Fruit fly (Drosophila melanogaster) whole organism, embryonic: Measurements from ENCODE around the gene Zir.

ENCODE experiments used
- Ada2b ChIP-seq: fragments of 200-800 bp; sonication (Bioruptor generic); IDR thresholded peaks from 2 replicates; pipeline ENCODE4 v1.3.6; 2022; ENCODE audit warnings: missing biosample characterization, missing genetic modification characterization
- Atf6 ChIP-seq: fragments of 200-800 bp; sonication (Bioruptor generic); IDR thresholded peaks from 2 replicates; pipeline ENCODE4 v1.3.6; 2022; ENCODE audit warnings: missing biosample characterization, missing genetic modification characterization
- CG10543 ChIP-seq: fragments of 200-800 bp; sonication (Bioruptor generic); optimal IDR thresholded peaks from 3 replicates; lab custom pipeline; 2017; ENCODE audit warnings: missing biosample characterization, mild to moderate bottlenecking, missing genetic modification characterization, moderate library complexity
- CG11093 ChIP-seq: fragments of 200-800 bp; sonication (Bioruptor generic); IDR thresholded peaks from 3 replicates; pipeline ENCODE4 v1.3.6; 2022; ENCODE audit warnings: missing biosample characterization, missing genetic modification characterization
- CG12071 ChIP-seq: fragments of 200-800 bp; sonication (Bioruptor generic); optimal IDR thresholded peaks from 3 replicates; lab custom pipeline; 2018; ENCODE audit warnings: missing biosample characterization, mild to moderate bottlenecking, missing genetic modification characterization
- CG12769 ChIP-seq: fragments of 200-800 bp; sonication (Bioruptor generic); optimal IDR thresholded peaks from 2 replicates; lab custom pipeline; 2019; ENCODE audit warnings: missing biosample characterization, mild to moderate bottlenecking, missing genetic modification characterization, moderate library complexity
- CG13894 ChIP-seq: fragments of 200-800 bp; sonication (Bioruptor generic); optimal IDR thresholded peaks from 3 replicates; lab custom pipeline; 2018; ENCODE audit warnings: missing biosample characterization, mild to moderate bottlenecking, missing genetic modification characterization, moderate library complexity
- CG1832 ChIP-seq: fragments of 200-800 bp; sonication (Bioruptor generic); optimal IDR thresholded peaks from 2 replicates; lab custom pipeline; 2017; ENCODE audit warnings: missing biosample characterization, mild to moderate bottlenecking, missing genetic modification characterization, inconsistent platforms
- CG18599 ChIP-seq: fragments of 200-800 bp; sonication (Bioruptor generic); optimal IDR thresholded peaks from 3 replicates; lab custom pipeline; 2017; ENCODE audit warnings: missing biosample characterization, missing genetic modification characterization, mild to moderate bottlenecking, moderate library complexity, missing genetic modification reagents
- CG2120 ChIP-seq: fragments of 200-800 bp; sonication (Bioruptor generic); optimal IDR thresholded peaks from 3 replicates; lab custom pipeline; 2016; ENCODE audit warnings: missing biosample characterization, missing genetic modification characterization
- CG2712 ChIP-seq: fragments of 200-800 bp; optimal IDR thresholded peaks from 3 replicates; lab custom pipeline; 2019; ENCODE audit warnings: missing biosample characterization, mild to moderate bottlenecking, missing genetic modification characterization, moderate library complexity
- CG30403 ChIP-seq: fragments of 200-800 bp; sonication (Bioruptor generic); optimal IDR thresholded peaks from 3 replicates; lab custom pipeline; 2016; ENCODE audit warnings: missing biosample characterization, missing genetic modification characterization
- CG30431 ChIP-seq: fragments of 200-800 bp; sonication (Bioruptor generic); optimal IDR thresholded peaks from 2 replicates; lab custom pipeline; 2017; ENCODE audit warnings: missing biosample characterization, missing genetic modification characterization
- CG3163 ChIP-seq: fragments of 200-800 bp; sonication (Bioruptor generic); optimal IDR thresholded peaks from 3 replicates; lab custom pipeline; 2016; ENCODE audit warnings: missing biosample characterization, missing genetic modification characterization
- CG3838 ChIP-seq: fragments of 200-800 bp; sonication (Bioruptor generic); optimal IDR thresholded peaks from 3 replicates; lab custom pipeline; 2016; ENCODE audit warnings: missing biosample characterization, missing genetic modification characterization
- CG3995 ChIP-seq: fragments of 200-800 bp; sonication (Bioruptor generic); optimal IDR thresholded peaks from 3 replicates; lab custom pipeline; 2016; ENCODE audit warnings: missing biosample characterization, missing genetic modification characterization
- CG4730 ChIP-seq: fragments of 200-800 bp; sonication (Bioruptor generic); IDR thresholded peaks from 2 replicates; pipeline ENCODE4 v1.3.6; 2022; ENCODE audit warnings: missing biosample characterization, missing genetic modification characterization
- CG4854 ChIP-seq: fragments of 200-800 bp; sonication (Bioruptor generic); optimal IDR thresholded peaks from 2 replicates; lab custom pipeline; 2016; ENCODE audit warnings: missing biosample characterization, missing genetic modification characterization, inconsistent platforms
- CG5180 ChIP-seq: fragments of 200-800 bp; sonication (Bioruptor generic); optimal IDR thresholded peaks from 3 replicates; lab custom pipeline; 2017; ENCODE audit warnings: missing biosample characterization, missing genetic modification characterization, mild to moderate bottlenecking, moderate library complexity, missing genetic modification reagents
- CG6689 ChIP-seq: fragments of 200-800 bp; sonication (Bioruptor generic); IDR thresholded peaks from 2 replicates; pipeline ENCODE4 v1.3.6; 2022; ENCODE audit warnings: missing biosample characterization, missing genetic modification characterization
- CG7357 ChIP-seq: fragments of 200-800 bp; sonication (Bioruptor generic); IDR thresholded peaks from 3 replicates; pipeline ENCODE4 v1.3.6; 2022; ENCODE audit warnings: missing biosample characterization, missing genetic modification characterization
- CG7839 ChIP-seq: fragments of 200-800 bp; sonication (Bioruptor generic); optimal IDR thresholded peaks from 3 replicates; lab custom pipeline; 2018; ENCODE audit warnings: missing biosample characterization, mild to moderate bottlenecking, missing genetic modification characterization, moderate library complexity
- CG8388 ChIP-seq: fragments of 200-800 bp; sonication (Bioruptor generic); optimal IDR thresholded peaks from 2 replicates; lab custom pipeline; 2019; ENCODE audit warnings: missing biosample characterization, mild to moderate bottlenecking, missing genetic modification characterization, moderate library complexity
- Camta ChIP-seq: fragments of 200-800 bp; sonication (Bioruptor generic); optimal IDR thresholded peaks from 2 replicates; lab custom pipeline; 2016; ENCODE audit warnings: missing biosample characterization, missing genetic modification characterization
- Eip74EF ChIP-seq, 2 experiments: fragments of 200-800 bp in 1 of 2; fragments of >200 bp in 1 of 2; sonication (Bioruptor generic) in 1 of 2; optimal IDR thresholded peaks; 2 replicates each; lab custom pipeline; 2017 to 2019; ENCODE audit warnings: missing biosample characterization in 2 of 2, missing genetic modification characterization in 2 of 2, mild to moderate bottlenecking in 1 of 2, moderate library complexity in 1 of 2
- Elba2 ChIP-seq: fragments of 200-800 bp; sonication (Bioruptor generic); optimal IDR thresholded peaks from 3 replicates; lab custom pipeline; 2016; ENCODE audit warnings: missing biosample characterization, missing genetic modification characterization
- Hey ChIP-seq: fragments of 200-800 bp; sonication (Bioruptor generic); optimal IDR thresholded peaks from 3 replicates; lab custom pipeline; 2018; ENCODE audit warnings: missing biosample characterization, mild to moderate bottlenecking, missing genetic modification characterization
- Hr78 ChIP-seq, 2 experiments: fragments of 200-800 bp in 1 of 2; fragments of >200 bp in 1 of 2; sonication (Bioruptor generic) in 1 of 2; optimal IDR thresholded peaks; 2 replicates each; lab custom pipeline; 2017 to 2019; ENCODE audit warnings: missing biosample characterization in 2 of 2, missing genetic modification characterization in 2 of 2, mild to moderate bottlenecking in 1 of 2, moderate library complexity in 1 of 2
- Hsf ChIP-seq: fragments of 200-800 bp; sonication (Bioruptor generic); optimal IDR thresholded peaks from 3 replicates; lab custom pipeline; 2016; ENCODE audit warnings: missing biosample characterization, missing genetic modification characterization
- Kr ChIP-seq: fragments of 200-800 bp; sonication (Bioruptor generic); optimal IDR thresholded peaks from 2 replicates; lab custom pipeline; 2017; ENCODE audit warnings: missing biosample characterization, mild to moderate bottlenecking, missing genetic modification characterization
- MTF-1 ChIP-seq: fragments of 200-800 bp; sonication (Bioruptor generic); optimal IDR thresholded peaks from 2 replicates; lab custom pipeline; 2018; ENCODE audit warnings: missing biosample characterization, mild to moderate bottlenecking, missing genetic modification characterization, borderline replicate concordance
- NC2α ChIP-seq: fragments of 200-800 bp; sonication (Bioruptor generic); optimal IDR thresholded peaks from 2 replicates; lab custom pipeline; 2016; ENCODE audit warnings: missing biosample characterization, missing genetic modification characterization
- Nf-YC ChIP-seq: fragments of 200-800 bp; optimal IDR thresholded peaks from 3 replicates; lab custom pipeline; 2019; ENCODE audit warnings: missing biosample characterization, mild to moderate bottlenecking, missing genetic modification characterization, moderate library complexity
- Oaz ChIP-seq: fragments of 200-800 bp; sonication (Bioruptor generic); IDR thresholded peaks from 2 replicates; pipeline ENCODE4 v1.3.6; 2022; ENCODE audit warnings: missing biosample characterization, missing genetic modification characterization
- Optix ChIP-seq: fragments of 200-800 bp; sonication (Bioruptor generic); IDR thresholded peaks from 3 replicates; pipeline ENCODE4 v1.3.6; 2022; ENCODE audit warnings: missing biosample characterization, missing genetic modification characterization
- TFAM ChIP-seq: fragments of 200-800 bp; sonication (Bioruptor generic); optimal IDR thresholded peaks from 2 replicates; lab custom pipeline; 2017; ENCODE audit warnings: missing biosample characterization, missing genetic modification characterization, inconsistent platforms
- Vsx1 ChIP-seq: fragments of 200-800 bp; sonication (Bioruptor generic); optimal IDR thresholded peaks from 2 replicates; lab custom pipeline; 2017; ENCODE audit warnings: missing biosample characterization, mild to moderate bottlenecking, missing genetic modification characterization, missing genetic modification reagents
- Xbp1 ChIP-seq: fragments of 200-800 bp; sonication (Bioruptor generic); optimal IDR thresholded peaks from 3 replicates; lab custom pipeline; 2016; ENCODE audit warnings: missing biosample characterization, mild to moderate bottlenecking, missing genetic modification characterization
- bab2 ChIP-seq: fragments of 200-800 bp; sonication (Bioruptor generic); optimal IDR thresholded peaks from 2 replicates; lab custom pipeline; 2016; ENCODE audit warnings: missing biosample characterization, missing genetic modification characterization
- bigmax ChIP-seq: fragments of 200-800 bp; sonication (Bioruptor generic); optimal IDR thresholded peaks from 2 replicates; lab custom pipeline; 2018; ENCODE audit warnings: missing biosample characterization, mild to moderate bottlenecking, missing genetic modification characterization
- da ChIP-seq: fragments of 200-800 bp; sonication (Bioruptor generic); optimal IDR thresholded peaks from 2 replicates; lab custom pipeline; 2016; ENCODE audit warnings: missing biosample characterization, missing genetic modification characterization
- disco-r ChIP-seq: fragments of 200-800 bp; sonication (Bioruptor generic); optimal IDR thresholded peaks from 2 replicates; lab custom pipeline; 2016; ENCODE audit warnings: missing biosample characterization, missing genetic modification characterization
- dysf ChIP-seq: fragments of 200-800 bp; sonication (Bioruptor generic); IDR thresholded peaks from 3 replicates; pipeline ENCODE4 v1.3.6; 2022; ENCODE audit warnings: missing biosample characterization, missing genetic modification characterization
- fru ChIP-seq: fragments of >200 bp; optimal IDR thresholded peaks from 2 replicates; lab custom pipeline; 2017
- gem ChIP-seq: fragments of 200-800 bp; sonication (Bioruptor generic); optimal IDR thresholded peaks from 2 replicates; lab custom pipeline; 2019; ENCODE audit warnings: missing biosample characterization, mild to moderate bottlenecking, missing genetic modification characterization, moderate library complexity
- insv ChIP-seq, 2 experiments: fragments of 200-800 bp; sonication (Bioruptor generic); optimal IDR thresholded peaks; 3 replicates each; lab custom pipeline; 2016 to 2018; ENCODE audit warnings: missing biosample characterization in 2 of 2, missing genetic modification characterization in 2 of 2
- mam ChIP-seq: fragments of 200-800 bp; sonication (Bioruptor generic); optimal IDR thresholded peaks from 3 replicates; lab custom pipeline; 2016; ENCODE audit warnings: missing biosample characterization, missing genetic modification characterization
- pzg ChIP-seq: fragments of 200-800 bp; sonication (Bioruptor generic); optimal IDR thresholded peaks from 3 replicates; lab custom pipeline; 2018; ENCODE audit warnings: missing biosample characterization, mild to moderate bottlenecking, missing genetic modification characterization, moderate library complexity
- sens-2 ChIP-seq: fragments of 200-800 bp; sonication (Bioruptor generic); IDR thresholded peaks from 2 replicates; pipeline ENCODE4 v1.3.6; 2022; ENCODE audit warnings: missing biosample characterization, missing genetic modification characterization
- sqz ChIP-seq: fragments of 200-800 bp; sonication (Bioruptor generic); optimal IDR thresholded peaks from 3 replicates; lab custom pipeline; 2018; ENCODE audit warnings: missing biosample characterization, mild to moderate bottlenecking, missing genetic modification characterization
- wdn ChIP-seq: fragments of 200-800 bp; sonication (Bioruptor generic); IDR thresholded peaks from 2 replicates; pipeline ENCODE4 v1.3.6; 2022; ENCODE audit warnings: missing biosample characterization, missing genetic modification characterization
- zf30C ChIP-seq: fragments of 200-800 bp; sonication (Bioruptor generic); optimal IDR thresholded peaks from 3 replicates; lab custom pipeline; 2018; ENCODE audit warnings: missing biosample characterization, mild to moderate bottlenecking, missing genetic modification characterization

The Zir gene

dm6 chr2L:117750-118149 lies 23.2 kb downstream of the Zir start (continued):
- no peak for TF ChIP-seq sens-2 (GFP tag; lab: Robert Waterston, UW)
- TF ChIP-seq dysf (GFP tag; lab: Robert Waterston, UW) = no peak
- no peak for TF ChIP-seq CG3163 (GFP tag; lab: Kevin White, UChicago)
- peak; percentile 17 for TF ChIP-seq CG13894 (tag; lab: Kevin White, UChicago)
- no peak for TF ChIP-seq wdn
- no peak for TF ChIP-seq bab2
- peak; percentile 5 for TF ChIP-seq Camta (GFP tag; lab: Kevin White, UChicago)
- TF ChIP-seq CG11093 (GFP tag; lab: Robert Waterston, UW) = no peak
- TF ChIP-seq Oaz (GFP tag; lab: Robert Waterston, UW) = no peak
- TF ChIP-seq zf30C (GFP tag; lab: Kevin White, UChicago) = no peak
- no peak for TF ChIP-seq Xbp1
- no peak for TF ChIP-seq Nf-YC (tag; lab: Kevin White, UChicago)
- no peak for TF ChIP-seq CG8388 (GFP tag; lab: Kevin White, UChicago)
- no peak for TF ChIP-seq disco-r
- peak; percentile 11 for TF ChIP-seq CG2120 (GFP tag; lab: Kevin White, UChicago)
- TF ChIP-seq CG30431 = no peak
- no peak for TF ChIP-seq Kr (GFP tag; lab: Kevin White, UChicago)
- TF ChIP-seq CG30403 (GFP tag; lab: Kevin White, UChicago) = no peak
- no peak for TF ChIP-seq Vsx1 (GFP tag; lab: Kevin White, UChicago)
- no peak for TF ChIP-seq insv (GFP tag; optimal IDR thresholded peaks at IDR 0.05; lab: Kevin White, UChicago)
- no peak for TF ChIP-seq CG1832 (GFP tag; lab: Kevin White, UChicago)
- TF ChIP-seq CG12071 = peak; percentile 67
- peak; percentile 9 for TF ChIP-seq gem (tag; lab: Kevin White, UChicago)
- no peak for TF ChIP-seq pzg (GFP tag; lab: Kevin White, UChicago)
- TF ChIP-seq Ada2b (GFP tag; lab: Robert Waterston, UW) = no peak
- TF ChIP-seq fru = no peak
- no peak for TF ChIP-seq bigmax (GFP tag; lab: Kevin White, UChicago)
- no peak for TF ChIP-seq CG7839 (tag; lab: Kevin White, UChicago)
- TF ChIP-seq mam = no peak
- TF ChIP-seq Hey (tag; lab: Kevin White, UChicago) = peak; percentile 13
- no peak for TF ChIP-seq CG4854
- no peak for TF ChIP-seq CG3995
- TF ChIP-seq da (GFP tag; lab: Kevin White, UChicago) = no peak
- TF ChIP-seq Elba2 = no peak
- TF ChIP-seq CG6689 (GFP tag; lab: Robert Waterston, UW) = no peak
- TF ChIP-seq CG10543 (GFP tag; lab: Kevin White, UChicago) = peak; percentile 38
- 0 out of 2 replicates have a peak, but pooled peaks have one; percentile 36 for TF ChIP-seq Atf6 (GFP tag; lab: Robert Waterston, UW)
- TF ChIP-seq CG3838 (GFP tag; lab: Kevin White, UChicago) = no peak
- no peak for TF ChIP-seq Hsf (GFP tag; lab: Kevin White, UChicago)
- TF ChIP-seq sqz (GFP tag; lab: Kevin White, UChicago) = no peak
- no peak for TF ChIP-seq CG7357 (GFP tag; lab: Robert Waterston, UW)
- TF ChIP-seq CG18599 (GFP tag; lab: Kevin White, UChicago) = peak; percentile 69
- TF ChIP-seq CG5180 (GFP tag; lab: Kevin White, UChicago) = peak; percentile 40
- TF ChIP-seq NC2α (GFP tag; lab: Kevin White, UChicago) = no peak
- no peak for TF ChIP-seq Hr78 (GFP tag; optimal IDR thresholded peaks at IDR 0.05; lab: Kevin White, UChicago)
- no peak for TF ChIP-seq TFAM (GFP tag; lab: Kevin White, UChicago)
- peak; percentile 53 for TF ChIP-seq MTF-1 (GFP tag; lab: Kevin White, UChicago)
- TF ChIP-seq Eip74EF (GFP tag; optimal IDR thresholded peaks at IDR 0.05; lab: Kevin White, UChicago) = no peak
- TF ChIP-seq CG4730 (GFP tag; lab: Robert Waterston, UW) = no peak
- TF ChIP-seq CG12769 (tag; lab: Kevin White, UChicago) = peak; percentile 28
- no peak for TF ChIP-seq Optix (GFP tag; lab: Robert Waterston, UW)
- TF ChIP-seq CG2712 (tag; lab: Kevin White, UChicago) = no peak
